Worm (Caenorhabditis elegans) whole organism, late embryonic: ENCODE measurements around the gene mbl-1.

ENCODE experiments used
- T23F11.4 ChIP-seq: fragments of 200-800 bp; sonication (Bioruptor generic); optimal IDR thresholded peaks from 2 replicates; lab custom pipeline; 2018; ENCODE audit warnings: mild to moderate bottlenecking, missing genetic modification characterization, missing compliant biosample characterization
- ceh-14 ChIP-seq: sonication (generic microtip); optimal IDR thresholded peaks from 2 replicates; lab custom pipeline; 2016; ENCODE audit warnings: missing genotype, missing genetic modification characterization, missing compliant biosample characterization
- ceh-24 ChIP-seq: sonication (generic microtip); optimal IDR thresholded peaks from 2 replicates; lab custom pipeline; 2016; ENCODE audit warnings: mild to moderate bottlenecking, missing genetic modification characterization, missing compliant biosample characterization
- ceh-31 ChIP-seq: sonication (generic microtip); optimal IDR thresholded peaks from 2 replicates; lab custom pipeline; 2016; ENCODE audit warnings: missing genetic modification characterization, missing compliant biosample characterization
- ceh-48 ChIP-seq: sonication (generic microtip); optimal IDR thresholded peaks from 2 replicates; lab custom pipeline; 2016; ENCODE audit warnings: missing genetic modification characterization, inconsistent platforms, missing compliant biosample characterization
- ceh-6 ChIP-seq: fragments of 200-800 bp; sonication (Bioruptor generic); optimal IDR thresholded peaks from 2 replicates; lab custom pipeline; 2018; ENCODE audit warnings: mild to moderate bottlenecking, missing genetic modification characterization, missing compliant biosample characterization
- che-1 ChIP-seq: sonication (generic microtip); optimal IDR thresholded peaks from 2 replicates; lab custom pipeline; 2016; ENCODE audit warnings: mild to moderate bottlenecking, missing genetic modification characterization, missing compliant biosample characterization
- dmd-4 ChIP-seq: sonication (generic microtip); optimal IDR thresholded peaks from 2 replicates; lab custom pipeline; 2016; ENCODE audit warnings: borderline replicate concordance, missing genetic modification characterization, missing compliant biosample characterization
- dve-1 ChIP-seq: sonication (generic microtip); optimal IDR thresholded peaks from 2 replicates; lab custom pipeline; 2017; ENCODE audit warnings: antibody characterized with exemption, mild to moderate bottlenecking, missing genetic modification characterization, missing compliant biosample characterization
- elt-4 ChIP-seq: sonication (generic microtip); optimal IDR thresholded peaks from 2 replicates; lab custom pipeline; 2016; ENCODE audit warnings: missing genetic modification characterization, missing compliant biosample characterization
- ets-4 ChIP-seq: sonication (generic microtip); optimal IDR thresholded peaks from 2 replicates; lab custom pipeline; 2016; ENCODE audit warnings: missing genetic modification characterization, missing compliant biosample characterization
- fkh-10 ChIP-seq: fragments of 150-350 bp; optimal IDR thresholded peaks from 2 replicates; lab custom pipeline; 2014; ENCODE audit warnings: missing biosample characterization, missing genetic modification reagents, missing genetic modification characterization
- hlh-13 ChIP-seq: fragments of 200-800 bp; sonication (Bioruptor generic); optimal IDR thresholded peaks from 2 replicates; lab custom pipeline; 2018; ENCODE audit warnings: mild to moderate bottlenecking, missing genetic modification characterization, missing compliant biosample characterization
- hlh-30 ChIP-seq: sonication (generic microtip); optimal IDR thresholded peaks from 2 replicates; lab custom pipeline; 2017; ENCODE audit warnings: antibody characterized with exemption, missing genetic modification characterization, missing compliant biosample characterization; ENCODE audit not compliant: insufficient read depth
- lim-6 ChIP-seq: sonication (generic microtip); optimal IDR thresholded peaks from 2 replicates; lab custom pipeline; 2016; ENCODE audit warnings: missing genetic modification characterization, missing compliant biosample characterization
- lin-11 ChIP-seq: fragments of 200-800 bp; sonication (Bioruptor generic); optimal IDR thresholded peaks from 2 replicates; lab custom pipeline; 2018; ENCODE audit warnings: mild to moderate bottlenecking, missing genetic modification characterization, missing compliant biosample characterization
- madf-2 ChIP-seq: sonication (generic microtip); optimal IDR thresholded peaks from 2 replicates; lab custom pipeline; 2017; ENCODE audit warnings: missing genetic modification characterization, missing compliant biosample characterization
- nfya-1 ChIP-seq: sonication (generic microtip); optimal IDR thresholded peaks from 2 replicates; lab custom pipeline; 2017; ENCODE audit warnings: missing genetic modification characterization, mild to moderate bottlenecking, missing compliant biosample characterization, antibody characterized with exemption, moderate library complexity
- nhr-11 ChIP-seq: fragments of 150-350 bp; optimal IDR thresholded peaks from 2 replicates; lab custom pipeline; 2014; ENCODE audit warnings: missing biosample characterization, missing genetic modification characterization
- nhr-232 ChIP-seq: sonication (generic microtip); optimal IDR thresholded peaks from 2 replicates; lab custom pipeline; 2016; ENCODE audit warnings: missing genetic modification characterization, missing compliant biosample characterization
- odd-2 ChIP-seq: sonication (generic microtip); optimal IDR thresholded peaks from 2 replicates; lab custom pipeline; 2017; ENCODE audit warnings: antibody characterized with exemption, mild to moderate bottlenecking, missing genetic modification characterization, missing compliant biosample characterization
- pqm-1 ChIP-seq: sonication (generic microtip); optimal IDR thresholded peaks from 2 replicates; lab custom pipeline; 2016; ENCODE audit warnings: missing genetic modification characterization, missing compliant biosample characterization
- pros-1 ChIP-seq: fragments of 150-350 bp; optimal IDR thresholded peaks from 2 replicates; lab custom pipeline; 2014; ENCODE audit warnings: missing biosample characterization, missing genetic modification reagents, missing genetic modification characterization
- sox-4 ChIP-seq: sonication (generic microtip); optimal IDR thresholded peaks from 2 replicates; lab custom pipeline; 2017; ENCODE audit warnings: mild to moderate bottlenecking, missing genetic modification characterization, inconsistent platforms, missing compliant biosample characterization
- tbx-2 ChIP-seq: sonication (generic microtip); optimal IDR thresholded peaks from 2 replicates; lab custom pipeline; 2016; ENCODE audit warnings: missing genetic modification characterization, missing compliant biosample characterization
- tbx-7 ChIP-seq: sonication (generic microtip); optimal IDR thresholded peaks from 2 replicates; lab custom pipeline; 2016; ENCODE audit warnings: missing genotype, missing genetic modification characterization, missing compliant biosample characterization
- ttx-3 ChIP-seq: sonication (generic microtip); optimal IDR thresholded peaks from 2 replicates; lab custom pipeline; 2016; ENCODE audit warnings: missing genetic modification reagents, missing genetic modification characterization, missing compliant biosample characterization
- unc-3 ChIP-seq, 2 experiments: fragments of 200-800 bp in 1 of 2; sonication (Bioruptor generic) in 1 of 2; sonication (generic microtip) in 1 of 2; conservative IDR thresholded peaks in 1 of 2; optimal IDR thresholded peaks in 1 of 2; 2 replicates each; pipeline versions ENCODE4 v1.3.6 to Lab custom; 2016 to 2022; ENCODE audit warnings: missing compliant biosample characterization in 2 of 2, missing genetic modification characterization in 2 of 2, missing genetic modification reagents in 1 of 2
- unc-42 ChIP-seq: sonication (generic microtip); optimal IDR thresholded peaks from 2 replicates; lab custom pipeline; 2016; ENCODE audit warnings: missing genotype, missing genetic modification characterization, missing compliant biosample characterization
- unc-55 ChIP-seq: sonication (generic microtip); optimal IDR thresholded peaks from 2 replicates; lab custom pipeline; 2017; ENCODE audit warnings: missing biosample characterization, missing genetic modification reagents, missing genetic modification characterization
- unc-86 ChIP-seq: sonication (generic microtip); optimal IDR thresholded peaks from 2 replicates; lab custom pipeline; 2016; ENCODE audit warnings: missing genetic modification characterization, missing compliant biosample characterization

The mbl-1 gene

DNA sequence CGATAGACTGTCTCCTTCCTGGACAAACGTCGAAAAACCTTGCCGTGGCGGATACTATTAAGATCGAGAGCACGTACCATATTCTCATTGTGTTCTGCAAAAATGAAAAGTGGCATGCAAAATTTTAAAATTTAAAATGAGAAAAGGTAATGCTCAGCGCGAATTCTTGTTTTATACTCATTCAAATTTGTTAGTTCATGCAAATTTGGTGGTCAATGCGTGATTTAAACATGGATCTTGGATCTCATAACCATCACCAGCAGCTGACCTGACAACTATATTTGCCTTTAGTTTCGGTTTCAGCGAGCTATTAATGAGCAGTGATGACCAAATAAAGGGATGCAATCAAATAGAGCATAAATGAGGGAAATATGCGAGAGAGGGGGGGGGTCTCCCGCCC, 2.4 kb upstream of the mbl-1 start, which contains the start of gene F52G3.5:
F52G3.5 (minus strand) TSS at position 101 of the 400 bp plus-strand sequence.
- TF ChIP-seq hlh-30 (tag; lab: Kevin White, UChicago): no peak
- TF ChIP-seq che-1 (tag; lab: Kevin White, UChicago): no peak
- TF ChIP-seq tbx-2 (tag; lab: Kevin White, UChicago): no peak
- TF ChIP-seq lin-11 (tag; lab: Kevin White, UChicago): no peak
- TF ChIP-seq hlh-13 (GFP tag; lab: Kevin White, UChicago): no peak
- TF ChIP-seq ets-4 (tag; lab: Kevin White, UChicago): no peak
- TF ChIP-seq ceh-14 (tag; lab: Kevin White, UChicago): no peak
- TF ChIP-seq sox-4 (tag; lab: Kevin White, UChicago): no peak
- TF ChIP-seq unc-86 (tag; lab: Kevin White, UChicago): no peak
- no peak for TF ChIP-seq T23F11.4 (GFP tag; lab: Kevin White, UChicago)
- TF ChIP-seq nhr-232 (tag; lab: Kevin White, UChicago): no peak
- TF ChIP-seq fkh-10 (GFP tag; lab: Kevin White, UChicago): no peak
- no peak for TF ChIP-seq tbx-7
- TF ChIP-seq dve-1 (tag; lab: Kevin White, UChicago): no peak
- no peak for TF ChIP-seq dmd-4 (tag; lab: Kevin White, UChicago)
- no peak for TF ChIP-seq unc-3 (GFP tag; conservative IDR thresholded peaks at IDR 0.05; lab: Robert Waterston, UW)
- TF ChIP-seq unc-3 (tag; optimal IDR thresholded peaks at IDR 0.05; lab: Kevin White, UChicago): no peak
- TF ChIP-seq unc-42: no peak

DNA sequence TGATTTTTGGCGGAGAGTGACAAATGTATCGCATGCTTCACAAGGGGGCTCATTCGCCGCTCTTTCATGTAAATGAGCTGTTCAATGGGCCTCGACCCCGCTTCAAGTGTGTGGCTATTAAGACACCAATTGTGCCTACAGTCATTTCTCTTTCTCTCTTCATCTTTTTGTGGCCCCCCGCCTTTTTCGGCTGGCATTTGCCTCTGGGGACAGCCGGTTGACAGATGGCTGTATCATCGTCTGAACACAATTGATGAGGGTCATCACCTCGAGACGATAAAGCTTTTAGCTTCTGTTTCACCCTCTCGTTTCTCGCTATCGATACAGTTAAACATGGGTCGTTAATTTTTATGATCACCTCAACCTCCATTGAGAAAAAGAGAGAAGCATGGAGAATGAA, 10.0 kb downstream of the mbl-1 start:
- TF ChIP-seq odd-2 (tag; lab: Kevin White, UChicago): no peak
- TF ChIP-seq unc-3 (GFP tag; conservative IDR thresholded peaks at IDR 0.05; lab: Robert Waterston, UW): no peak
- TF ChIP-seq unc-3 (tag; optimal IDR thresholded peaks at IDR 0.05; lab: Kevin White, UChicago): peak; percentile 18

DNA sequence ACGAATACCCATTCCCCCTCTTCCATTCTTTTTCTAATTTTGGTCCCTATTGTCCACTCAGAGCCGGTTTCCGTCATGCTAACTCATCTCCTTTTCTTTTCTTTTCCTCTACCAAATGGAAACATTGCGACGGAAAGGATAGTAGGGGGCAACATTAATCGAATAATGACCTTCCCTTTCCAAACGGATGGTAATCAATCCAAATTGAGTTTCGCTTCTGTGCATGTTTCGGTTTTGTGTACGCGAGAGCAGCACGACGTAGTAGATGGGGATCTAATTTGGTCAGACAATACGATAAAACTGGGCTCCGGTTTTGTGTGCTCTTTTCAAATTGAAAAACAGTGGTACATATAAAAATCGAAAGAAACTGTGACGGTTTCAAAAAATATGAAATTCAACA, 13.0 kb downstream of the mbl-1 start:
- no peak for TF ChIP-seq ceh-6 (GFP tag; lab: Kevin White, UChicago)
- no peak for TF ChIP-seq hlh-30 (tag; lab: Kevin White, UChicago)
- TF ChIP-seq fkh-10 (GFP tag; lab: Kevin White, UChicago): no peak
- TF ChIP-seq ceh-31 (tag; lab: Kevin White, UChicago): peak; percentile 80
- peak; percentile 100 for TF ChIP-seq unc-42
- TF ChIP-seq pros-1 (tag; lab: Kevin White, UChicago): no peak
- peak; percentile 10 for TF ChIP-seq nfya-1
- TF ChIP-seq ceh-14 (tag; lab: Kevin White, UChicago): peak; percentile 18

DNA sequence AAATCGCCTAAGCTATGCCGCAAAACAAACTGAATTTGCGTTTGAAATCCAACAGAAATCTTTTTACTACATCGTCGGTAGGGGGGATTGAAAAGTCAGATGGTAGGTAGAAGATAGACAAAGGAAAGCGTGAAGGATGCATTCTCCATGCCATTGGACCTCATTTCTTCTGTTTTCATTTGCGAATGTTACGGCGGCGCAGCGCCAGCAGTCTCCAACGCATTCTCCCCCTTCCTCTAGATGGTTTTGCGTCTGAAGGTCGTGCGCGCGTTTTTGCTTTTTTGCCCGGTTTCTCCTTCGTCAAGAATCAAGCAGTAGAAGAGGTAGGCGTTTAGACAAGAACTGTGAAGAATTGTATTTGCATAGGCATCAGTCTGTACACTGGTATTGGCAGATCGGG, 15.1 kb downstream of the mbl-1 start:
- TF ChIP-seq pqm-1 (tag; lab: Kevin White, UChicago): no peak
- TF ChIP-seq hlh-30 (tag; lab: Kevin White, UChicago): no peak
- TF ChIP-seq hlh-13 (GFP tag; lab: Kevin White, UChicago): no peak
- no peak for TF ChIP-seq che-1 (tag; lab: Kevin White, UChicago)
- no peak for TF ChIP-seq madf-2 (tag; lab: Kevin White, UChicago)
- TF ChIP-seq ets-4 (tag; lab: Kevin White, UChicago): no peak
- TF ChIP-seq T23F11.4 (GFP tag; lab: Kevin White, UChicago): no peak
- no peak for TF ChIP-seq unc-55
- TF ChIP-seq ceh-24 (tag; lab: Kevin White, UChicago): no peak
- TF ChIP-seq lim-6 (tag; lab: Kevin White, UChicago): no peak
- no peak for TF ChIP-seq ceh-14 (tag; lab: Kevin White, UChicago)
- no peak for TF ChIP-seq ttx-3
- TF ChIP-seq, all 69 proteins: peak for 0

DNA sequence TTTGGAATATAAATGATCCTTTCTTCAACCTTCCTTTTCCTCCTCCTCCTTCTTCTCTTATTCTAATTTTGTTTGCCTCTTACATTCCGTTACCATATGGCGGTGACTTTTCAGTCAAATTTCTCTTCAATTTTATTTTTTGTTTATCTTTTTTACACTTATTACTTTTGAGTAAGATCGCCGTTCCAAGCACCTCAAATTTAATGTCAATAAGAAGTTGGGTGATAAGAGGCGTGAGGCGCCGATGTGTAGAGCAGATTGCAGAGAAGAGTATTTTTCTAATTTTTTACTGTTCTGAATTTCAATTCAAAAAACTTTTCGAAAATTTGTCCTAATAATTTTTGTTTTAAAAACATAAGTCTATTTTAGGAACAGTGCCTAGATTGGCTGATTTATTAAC, 16.0 kb downstream of the mbl-1 start:
- TF ChIP-seq lin-11 (tag; lab: Kevin White, UChicago): no peak
- TF ChIP-seq ceh-48 (tag; lab: Kevin White, UChicago): no peak
- no peak for TF ChIP-seq nhr-11
- no peak for TF ChIP-seq tbx-2 (tag; lab: Kevin White, UChicago)
- no peak for TF ChIP-seq elt-4 (tag; lab: Kevin White, UChicago)
- TF ChIP-seq hlh-30 (tag; lab: Kevin White, UChicago): no peak
- no peak for TF ChIP-seq madf-2 (tag; lab: Kevin White, UChicago)
- no peak for TF ChIP-seq pros-1 (tag; lab: Kevin White, UChicago)
